Worm (Caenorhabditis elegans): ENCODE measurements around the gene F16G10.2.

DNA sequence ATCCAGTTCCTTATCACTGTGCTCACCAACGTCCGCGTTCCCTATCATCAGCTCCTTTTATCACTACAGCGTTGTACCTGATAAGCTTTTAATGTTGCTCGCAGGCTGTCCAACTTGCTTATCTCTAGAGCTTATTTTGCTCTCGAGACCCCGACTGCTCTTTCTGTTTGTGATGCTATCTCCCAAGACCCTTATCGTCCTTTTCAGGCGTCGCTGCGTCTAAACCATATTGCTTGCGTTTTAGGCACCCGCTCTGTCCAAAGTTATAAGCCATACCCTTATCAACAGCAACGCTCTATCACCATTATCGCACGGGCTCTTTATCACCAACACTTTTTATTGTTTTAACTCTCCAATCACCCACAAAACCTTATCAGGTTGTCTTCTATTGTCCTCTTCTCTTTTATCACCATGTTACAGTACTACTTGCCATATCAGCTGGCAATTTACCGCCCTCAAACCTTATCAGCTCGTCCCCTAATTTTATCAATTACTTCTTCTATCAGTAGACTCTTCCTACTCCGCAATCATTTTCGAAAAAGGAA is 3.5 kb downstream of the F16G10.2 start:
- TF ChIP-seq bed-3 (GFP tag; optimal IDR thresholded peaks at IDR 0.05) (no peak), drap-1 (GFP tag; optimal IDR thresholded peaks at IDR 0.05) (no peak), ztf-11 (tag; optimal IDR thresholded peaks at IDR 0.05) (no peak), unc-62 (GFP tag; optimal IDR thresholded peaks at IDR 0.05) (no peak)

All from whole organism, mixed stage, embryonic.